Worm (Caenorhabditis elegans) whole organism, L1 larva: Measurements from ENCODE around the gene srbc-66.
"Not testable (repeated sequence)": the region's sequence is repeated elsewhere in the genome, so short reads cannot be mapped to it uniquely, and the experiment has no call there.

Source experiments
- aly-2 ChIP-seq: fragments of 150-350 bp; optimal IDR thresholded peaks from 2 replicates; lab custom pipeline; 2014; ENCODE audit warnings: missing biosample characterization, missing genetic modification characterization
- ceh-63 ChIP-seq: fragments of 200-800 bp; sonication (Bioruptor generic); optimal IDR thresholded peaks from 2 replicates; lab custom pipeline; 2018; ENCODE audit warnings: mild to moderate bottlenecking, missing genetic modification characterization, missing compliant biosample characterization
- dpl-1 ChIP-seq, 3 experiments: fragments of 150-350 bp in 2 of 3; sonication (generic microtip) in 1 of 3; optimal IDR thresholded peaks; 2 replicates each; lab custom pipeline; 2014 to 2017; ENCODE audit warnings: missing biosample characterization in 3 of 3, missing genetic modification characterization in 3 of 3, missing genetic modification reagents in 3 of 3
- elt-3 ChIP-seq, 6 experiments: fragments of 150-350 bp in 1 of 6; sonication (generic microtip); optimal IDR thresholded peaks; 2 replicates each; lab custom pipeline; 2017 to 2018; ENCODE audit warnings: missing biosample characterization in 6 of 6, missing genetic modification characterization in 6 of 6, inconsistent platforms in 1 of 6
- sptf-1 ChIP-seq: fragments of 150-350 bp; optimal IDR thresholded peaks from 2 replicates; lab custom pipeline; 2014; ENCODE audit warnings: missing biosample characterization, missing genetic modification characterization
- unc-98 ChIP-seq: fragments of 200-800 bp; sonication (Bioruptor generic); IDR thresholded peaks from 2 replicates; pipeline ENCODE4 v1.3.6; 2022; ENCODE audit warnings: missing genetic modification characterization, missing compliant biosample characterization

DNA sequence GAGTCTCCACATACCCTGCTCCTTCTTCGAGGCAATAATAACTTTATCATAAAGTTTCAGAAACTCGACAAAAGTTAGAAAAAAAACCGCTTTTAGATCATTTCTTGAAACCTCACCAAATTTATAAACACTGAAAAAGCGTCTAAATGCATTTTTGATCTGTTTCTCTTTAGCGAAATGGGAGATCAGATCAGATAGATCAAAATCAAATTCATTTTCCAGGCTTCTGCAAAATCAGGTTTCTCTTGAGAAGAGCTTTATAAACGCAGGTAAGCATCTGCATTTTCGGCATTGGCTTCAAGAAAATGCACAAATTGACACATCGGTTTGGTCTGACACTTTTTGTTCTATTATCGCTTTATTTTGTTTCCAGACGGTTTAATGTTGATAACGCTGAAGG, 41.9 kb downstream of the srbc-66 start, which contains the start of gene F40C5.1:
- not testable (repeated sequence) for TF ChIP-seq unc-98 (GFP tag; lab: Robert Waterston, UW); elt-3 (tag; optimal IDR thresholded peaks at IDR 0.05; lab: Kevin White, UChicago); aly-2; ceh-63; dpl-1 (GFP tag; optimal IDR thresholded peaks at IDR 0.05; lab: Kevin White, UChicago); sptf-1 (tag; lab: Kevin White, UChicago)
